Worm (Caenorhabditis elegans) whole organism, L4 larva: ENCODE data around the gene hot-9.
A peak's percentile ranks its signal among the peaks of the same experiment; 100 is the strongest.

Experiments
- F10B5.3 ChIP-seq: sonication (generic microtip); optimal IDR thresholded peaks from 2 replicates; lab custom pipeline; 2016; ENCODE audit warnings: mild to moderate bottlenecking, missing genetic modification characterization, missing compliant biosample characterization
- R02D3.7 ChIP-seq: fragments of 150-350 bp; sonication (generic microtip); optimal IDR thresholded peaks from 3 replicates; lab custom pipeline; 2014; ENCODE audit warnings: missing biosample characterization, missing genetic modification characterization
- T20F7.1 ChIP-seq: fragments of 200-800 bp; sonication (Bioruptor generic); optimal IDR thresholded peaks from 2 replicates; lab custom pipeline; 2018; ENCODE audit warnings: mild to moderate bottlenecking, missing genetic modification characterization, missing compliant biosample characterization
- T26A8.4 ChIP-seq: fragments of 200-800 bp; sonication (Bioruptor generic); IDR thresholded peaks from 2 replicates; pipeline ENCODE4 v1.3.6; 2022; ENCODE audit warnings: missing genetic modification characterization, missing compliant biosample characterization
- Y105C5A.15 ChIP-seq: fragments of 200-800 bp; sonication (Bioruptor generic); IDR thresholded peaks from 2 replicates; pipeline ENCODE4 v1.3.6; 2022; ENCODE audit warnings: missing genetic modification characterization, missing compliant biosample characterization
- Y48G9A.11 ChIP-seq: fragments of 200-800 bp; sonication (Bioruptor generic); IDR thresholded peaks from 2 replicates; pipeline ENCODE4 v1.3.6; 2022; ENCODE audit warnings: missing genetic modification reagents, missing genetic modification characterization, missing compliant biosample characterization
- Y75B8A.6 ChIP-seq: fragments of 200-800 bp; sonication (Bioruptor generic); IDR thresholded peaks from 2 replicates; pipeline ENCODE4 v1.3.6; 2022; ENCODE audit warnings: missing genetic modification reagents, missing genetic modification characterization, missing compliant biosample characterization
- ZK337.2 ChIP-seq: fragments of 200-800 bp; sonication (Bioruptor generic); IDR thresholded peaks from 2 replicates; pipeline ENCODE4 v1.3.6; 2022; ENCODE audit warnings: missing genetic modification reagents, missing genetic modification characterization, missing compliant biosample characterization
- ZK546.5 ChIP-seq, 2 experiments: sonication (generic microtip); optimal IDR thresholded peaks; 2 replicates each; lab custom pipeline; 2017; ENCODE audit warnings: missing biosample characterization in 2 of 2, missing genetic modification characterization in 2 of 2
- aha-1 ChIP-seq: fragments of 150-350 bp; peaks from one replicate; lab custom pipeline; 2014; ENCODE audit warnings: missing biosample characterization, missing genetic modification characterization
- ama-1 ChIP-seq: fragments of 150-350 bp; optimal IDR thresholded peaks from 2 replicates; lab custom pipeline; 2014; ENCODE audit warnings: inconsistent platforms, mixed read lengths
- ceh-32 ChIP-seq: sonication (generic microtip); optimal IDR thresholded peaks from 2 replicates; lab custom pipeline; 2016; ENCODE audit warnings: mild to moderate bottlenecking, missing genetic modification characterization, missing compliant biosample characterization; ENCODE audit not compliant: poor library complexity
- daf-16 ChIP-seq, 3 experiments: sonication (generic microtip); optimal IDR thresholded peaks; 2 replicates each; lab custom pipeline; 2016 to 2017; ENCODE audit warnings: missing genetic modification characterization in 3 of 3, missing genetic modification reagents in 3 of 3, mild to moderate bottlenecking in 2 of 3, missing compliant biosample characterization in 2 of 3, missing biosample characterization in 1 of 3, moderate library complexity in 1 of 3
- daf-19 ChIP-seq: fragments of 200-800 bp; sonication (Bioruptor generic); conservative IDR thresholded peaks from 2 replicates; pipeline ENCODE4 v1.3.6; 2022; ENCODE audit warnings: missing genetic modification characterization, missing compliant biosample characterization
- dmd-8 ChIP-seq: fragments of 200-800 bp; sonication (Bioruptor generic); IDR thresholded peaks from 2 replicates; pipeline ENCODE4 v1.3.6; 2022; ENCODE audit warnings: missing genetic modification characterization, missing compliant biosample characterization
- duxl-1 ChIP-seq: sonication (generic microtip); optimal IDR thresholded peaks from 2 replicates; lab custom pipeline; 2016; ENCODE audit warnings: mild to moderate bottlenecking, missing genetic modification characterization, moderate library complexity, missing compliant biosample characterization; ENCODE audit not compliant: poor library complexity
- dve-1 ChIP-seq: sonication (generic microtip); optimal IDR thresholded peaks from 2 replicates; lab custom pipeline; 2017; ENCODE audit warnings: antibody characterized with exemption, mild to moderate bottlenecking, missing genetic modification characterization, missing compliant biosample characterization; ENCODE audit not compliant: insufficient read depth
- fkh-10 ChIP-seq: fragments of 150-350 bp; optimal IDR thresholded peaks from 2 replicates; lab custom pipeline; 2014; ENCODE audit warnings: missing biosample characterization, missing genetic modification reagents, missing genetic modification characterization
- gei-8 ChIP-seq: fragments of 200-800 bp; sonication (Bioruptor generic); optimal IDR thresholded peaks from 2 replicates; lab custom pipeline; 2018; ENCODE audit warnings: mild to moderate bottlenecking, missing genetic modification characterization, missing compliant biosample characterization
- lim-7 ChIP-seq: fragments of 200-800 bp; sonication (Bioruptor generic); IDR thresholded peaks from 2 replicates; pipeline ENCODE4 v1.3.6; 2022; ENCODE audit warnings: missing genetic modification characterization, missing compliant biosample characterization
- lin-1 ChIP-seq: fragments of 200-800 bp; sonication (Bioruptor generic); IDR thresholded peaks from 2 replicates; pipeline ENCODE4 v1.3.6; 2022; ENCODE audit warnings: missing genetic modification reagents, missing genetic modification characterization, missing compliant biosample characterization
- lir-3 ChIP-seq: sonication (generic microtip); optimal IDR thresholded peaks from 2 replicates; lab custom pipeline; 2016; ENCODE audit warnings: mild to moderate bottlenecking, missing genetic modification characterization, missing compliant biosample characterization
- lsy-2 ChIP-seq, 2 experiments: fragments of 150-350 bp in 1 of 2; sonication (generic microtip) in 1 of 2; optimal IDR thresholded peaks; 2 replicates each; lab custom pipeline; 2014 to 2017; ENCODE audit warnings: missing biosample characterization in 2 of 2, missing genetic modification characterization in 2 of 2
- mdl-1 ChIP-seq, 2 experiments: fragments of 150-350 bp in 1 of 2; sonication (generic microtip) in 1 of 2; optimal IDR thresholded peaks; 2 replicates each; lab custom pipeline; 2014 to 2017; ENCODE audit warnings: missing biosample characterization in 2 of 2, missing genetic modification characterization in 2 of 2
- mep-1 ChIP-seq: fragments of 150-350 bp; sonication (generic microtip); optimal IDR thresholded peaks from 3 replicates; lab custom pipeline; 2014; ENCODE audit warnings: missing biosample characterization, missing genetic modification characterization
- mxl-3 ChIP-seq: fragments of 200-800 bp; sonication (Bioruptor generic); optimal IDR thresholded peaks from 2 replicates; lab custom pipeline; 2018; ENCODE audit warnings: mild to moderate bottlenecking, missing genetic modification characterization, missing compliant biosample characterization
- nhr-41 ChIP-seq: fragments of 200-800 bp; sonication (Bioruptor generic); IDR thresholded peaks from 2 replicates; pipeline ENCODE4 v1.3.6; 2022; ENCODE audit warnings: missing genetic modification reagents, missing genetic modification characterization, missing compliant biosample characterization
- nhr-42 ChIP-seq: fragments of 200-800 bp; sonication (Bioruptor generic); IDR thresholded peaks from 2 replicates; pipeline ENCODE4 v1.3.6; 2022; ENCODE audit warnings: missing genetic modification characterization, missing compliant biosample characterization
- nhr-48 ChIP-seq: sonication (generic microtip); optimal IDR thresholded peaks from 2 replicates; lab custom pipeline; 2016; ENCODE audit warnings: mild to moderate bottlenecking, missing genetic modification characterization, missing compliant biosample characterization
- nhr-6 ChIP-seq: fragments of 150-350 bp; optimal IDR thresholded peaks from 2 replicates; lab custom pipeline; 2014; ENCODE audit warnings: missing biosample characterization, missing genetic modification characterization
- nhr-77 ChIP-seq: fragments of 150-350 bp; optimal IDR thresholded peaks from 2 replicates; lab custom pipeline; 2014; ENCODE audit warnings: missing biosample characterization, missing genetic modification characterization
- pha-4 ChIP-seq, 2 experiments: fragments of 150-350 bp in 1 of 2; fragments of 200-800 bp in 1 of 2; sonication (Bioruptor generic) in 1 of 2; IDR thresholded peaks in 1 of 2; optimal IDR thresholded peaks in 1 of 2; 2 replicates each; pipeline versions ENCODE4 v1.3.6 to Lab custom; 2014 to 2022; ENCODE audit warnings: missing genetic modification characterization in 2 of 2, missing genetic modification reagents in 2 of 2, missing biosample characterization in 1 of 2, missing compliant biosample characterization in 1 of 2
- pqm-1 ChIP-seq: sonication (generic microtip); optimal IDR thresholded peaks from 2 replicates; lab custom pipeline; 2017; ENCODE audit warnings: missing biosample characterization, missing genetic modification characterization
- rbr-2 ChIP-seq: sonication (generic microtip); optimal IDR thresholded peaks from 2 replicates; lab custom pipeline; 2016; ENCODE audit warnings: missing genotype, missing genetic modification characterization, missing compliant biosample characterization
- saeg-2 ChIP-seq: fragments of 200-800 bp; sonication (Bioruptor generic); IDR thresholded peaks from 2 replicates; pipeline ENCODE4 v1.3.6; 2022; ENCODE audit warnings: missing genetic modification reagents, missing genetic modification characterization, missing compliant biosample characterization
- set-16 ChIP-seq: fragments of 200-800 bp; sonication (Bioruptor generic); IDR thresholded peaks from 2 replicates; pipeline ENCODE4 v1.3.6; 2022; ENCODE audit warnings: missing genetic modification reagents, missing genetic modification characterization, missing compliant biosample characterization
- skn-1 ChIP-seq: fragments of 150-350 bp; optimal IDR thresholded peaks from 2 replicates; lab custom pipeline; 2014; ENCODE audit warnings: missing biosample characterization, missing genetic modification characterization
- snpc-1.2 ChIP-seq: fragments of 200-800 bp; sonication (Bioruptor generic); IDR thresholded peaks from 2 replicates; pipeline ENCODE4 v1.3.6; 2022; ENCODE audit warnings: missing genetic modification reagents, missing genetic modification characterization, missing compliant biosample characterization
- spr-1 ChIP-seq: sonication (generic microtip); optimal IDR thresholded peaks from 2 replicates; lab custom pipeline; 2016; ENCODE audit warnings: mild to moderate bottlenecking, missing genetic modification characterization, missing compliant biosample characterization
- tra-1 ChIP-seq: fragments of 200-800 bp; sonication (Bioruptor generic); IDR thresholded peaks from 2 replicates; pipeline ENCODE4 v1.3.6; 2022; ENCODE audit warnings: missing genetic modification reagents, missing genetic modification characterization, missing compliant biosample characterization
- unc-62 ChIP-seq, 3 experiments: fragments of 150-350 bp in 1 of 3; sonication (generic microtip); optimal IDR thresholded peaks in 2 of 3; peaks in 1 of 3; 1 replicate in 1 of 3; 2 replicates in 2 of 3; lab custom pipeline; 2014 to 2017; ENCODE audit warnings: missing biosample characterization in 3 of 3, missing genetic modification characterization in 3 of 3, missing genetic modification reagents in 3 of 3, missing genotype in 1 of 3
- zip-2 ChIP-seq: fragments of 150-350 bp; optimal IDR thresholded peaks from 2 replicates; lab custom pipeline; 2014; ENCODE audit warnings: missing biosample characterization, missing genetic modification characterization
- ztf-7 ChIP-seq: fragments of 150-350 bp; optimal IDR thresholded peaks from 2 replicates; lab custom pipeline; 2014; ENCODE audit warnings: missing biosample characterization, missing genetic modification characterization

hot-9 gene

ce11 chrIV:5086961-5087326, 41.7 kb upstream of the hot-9 start (continued):
- TF ChIP-seq lin-1 (GFP tag; lab: Robert Waterston, UW) (0 out of 2 replicates have a peak, but pooled peaks have one; percentile 10), Y48G9A.11 (GFP tag; lab: Robert Waterston, UW) (no peak), pqm-1 (tag; lab: Kevin White, UChicago) (no peak), tra-1 (GFP tag; lab: Robert Waterston, UW) (no peak), dmd-8 (GFP tag; lab: Robert Waterston, UW) (0 out of 2 replicates have a peak, but pooled peaks have one; percentile 37), Y75B8A.6 (GFP tag; lab: Robert Waterston, UW) (0 out of 2 replicates have a peak, but pooled peaks have one; percentile 9), R02D3.7 (tag; lab: Kevin White, UChicago) (no peak), fkh-10 (no peak), nhr-6 (no peak), ceh-32 (no peak)

ce11 chrIV:5086243-5086960, 41.1 kb upstream of the hot-9 start:
- peak; percentile 6 for TF ChIP-seq nhr-77 (tag; lab: Kevin White, UChicago)
- no peak for TF ChIP-seq gei-8 (GFP tag; lab: Kevin White, UChicago)
- peak; percentile 55 for TF ChIP-seq T20F7.1
- no peak for TF ChIP-seq nhr-41
- no peak for TF ChIP-seq ZK337.2
- TF ChIP-seq dve-1 (tag; lab: Kevin White, UChicago): peak; percentile 29
- 0 out of 2 replicates have a peak, but pooled peaks have one; percentile 8 for TF ChIP-seq saeg-2 (GFP tag; lab: Robert Waterston, UW)
- no peak for TF ChIP-seq pqm-1 (tag; lab: Kevin White, UChicago)
- TF ChIP-seq ztf-7 (tag; lab: Kevin White, UChicago): no peak
- no peak for TF ChIP-seq nhr-42
- TF ChIP-seq pha-4 (GFP tag; IDR thresholded peaks at IDR 0.05; lab: Robert Waterston, UW): peak; percentile 35; the same call in 1 of the 2 replicates
- TF ChIP-seq pha-4 (tag; optimal IDR thresholded peaks at IDR 0.05; lab: Kevin White, UChicago): no peak
- TF ChIP-seq Y105C5A.15 (GFP tag; lab: Robert Waterston, UW): no peak
- no peak for TF ChIP-seq zip-2 (tag; lab: Kevin White, UChicago)
- TF ChIP-seq nhr-6: no peak
- TF ChIP-seq dmd-8 (GFP tag; lab: Robert Waterston, UW): no peak
- TF ChIP-seq lir-3: no peak
- no peak for TF ChIP-seq mdl-1 (tag; optimal IDR thresholded peaks at IDR 0.05; lab: Kevin White, UChicago)
- TF ChIP-seq ama-1: peak; percentile 18
- no peak for TF ChIP-seq nhr-48
- TF ChIP-seq mep-1: peak; percentile 40
- TF ChIP-seq T26A8.4 (GFP tag; lab: Robert Waterston, UW): 0 out of 2 replicates have a peak, but pooled peaks have one; percentile 39
- TF ChIP-seq skn-1 (tag; lab: Kevin White, UChicago): no peak
- no peak for TF ChIP-seq mxl-3 (GFP tag; lab: Kevin White, UChicago)
- peak in 1 of 2 experiments; percentile 7 for TF ChIP-seq lsy-2 (tag; optimal IDR thresholded peaks at IDR 0.05; lab: Kevin White, UChicago)
- 0 out of 2 replicates have a peak, but pooled peaks have one; percentile 38 for TF ChIP-seq daf-19
- TF ChIP-seq unc-62 (GFP tag; optimal IDR thresholded peaks at IDR 0.05 in 1 of 2; lab: Kevin White, UChicago): peak in 1 of 2 experiments; percentile 51
- no peak for TF ChIP-seq unc-62 (tag; optimal IDR thresholded peaks at IDR 0.05; lab: Kevin White, UChicago)
- TF ChIP-seq daf-16 (GFP tag; optimal IDR thresholded peaks at IDR 0.05; lab: Kevin White, UChicago): no peak
- no peak for TF ChIP-seq daf-16 (tag; optimal IDR thresholded peaks at IDR 0.05; lab: Kevin White, UChicago)
- peak; percentile 16 for TF ChIP-seq duxl-1
- TF ChIP-seq snpc-1.2 (GFP tag; lab: Robert Waterston, UW): peak; percentile 18; the same call in 1 of the 2 replicates
- TF ChIP-seq lim-7 (GFP tag; lab: Robert Waterston, UW): 0 out of 2 replicates have a peak, but pooled peaks have one; percentile 30
- TF ChIP-seq aha-1 (tag; lab: Kevin White, UChicago): peak; percentile 83
- TF ChIP-seq rbr-2: no peak
- no peak for TF ChIP-seq spr-1 (tag; lab: Kevin White, UChicago)
- TF ChIP-seq ZK546.5 (tag; optimal IDR thresholded peaks at IDR 0.05; lab: Kevin White, UChicago): no peak
- TF ChIP-seq set-16 (GFP tag; lab: Robert Waterston, UW): no peak
- TF ChIP-seq F10B5.3 (tag; lab: Kevin White, UChicago): no peak
- TF ChIP-seq, all 104 proteins: peak for 15
